Worm (Caenorhabditis elegans) whole organism, L4 larva: ENCODE data around the gene sru-2.

ENCODE experiments used
- F37D6.2 ChIP-seq: sonication (generic microtip); optimal IDR thresholded peaks from 2 replicates; lab custom pipeline; 2016; ENCODE audit warnings: mild to moderate bottlenecking, missing genetic modification characterization, missing compliant biosample characterization
- aha-1 ChIP-seq: fragments of 150-350 bp; peaks from one replicate; lab custom pipeline; 2014; ENCODE audit warnings: missing biosample characterization, missing genetic modification characterization
- unc-62 ChIP-seq, 3 experiments: fragments of 150-350 bp in 1 of 3; sonication (generic microtip); optimal IDR thresholded peaks in 2 of 3; peaks in 1 of 3; 1 replicate in 1 of 3; 2 replicates in 2 of 3; lab custom pipeline; 2014 to 2017; ENCODE audit warnings: missing biosample characterization in 3 of 3, missing genetic modification characterization in 3 of 3, missing genetic modification reagents in 3 of 3, missing genotype in 1 of 3

The sru-2 gene

DNA sequence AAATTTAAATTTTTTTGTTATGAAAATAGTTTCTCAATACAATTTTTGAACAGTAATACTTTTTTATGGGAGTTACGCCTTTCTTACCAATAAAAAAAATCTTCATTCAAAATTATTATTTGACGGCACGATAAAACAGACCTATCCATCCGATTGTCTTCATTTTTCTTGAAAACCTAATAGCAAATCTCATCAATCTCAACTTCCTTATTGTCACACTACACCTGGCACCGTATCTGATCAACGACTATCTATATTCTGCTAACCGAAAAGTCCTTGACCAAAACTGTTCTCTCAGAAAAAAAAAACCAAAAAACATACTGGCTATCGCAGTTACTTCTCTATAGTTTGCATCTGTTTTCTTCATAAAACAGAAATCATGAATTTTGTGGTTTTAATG is 50.1 kb downstream of the sru-2 start:
- TF ChIP-seq aha-1 (tag; lab: Kevin White, UChicago): peak; percentile 89
- no peak for TF ChIP-seq F37D6.2 (tag; lab: Kevin White, UChicago)
- peak in 1 of 2 experiments; percentile 97 for TF ChIP-seq unc-62 (GFP tag; optimal IDR thresholded peaks at IDR 0.05 in 1 of 2; lab: Kevin White, UChicago)
- no peak for TF ChIP-seq unc-62 (tag; optimal IDR thresholded peaks at IDR 0.05; lab: Kevin White, UChicago)
